Fruit fly (Drosophila melanogaster) whole organism, wandering third instar larva: ENCODE measurements around the gene CG32811.

ENCODE experiments used
- Abd-B ChIP-seq: fragments of >200 bp; optimal IDR thresholded peaks from 2 replicates; lab custom pipeline; 2017; ENCODE audit warnings: missing biosample characterization, missing genetic modification characterization
- CG32264 ChIP-seq: fragments of 200-800 bp; sonication (Bioruptor generic); optimal IDR thresholded peaks from 2 replicates; lab custom pipeline; 2016; ENCODE audit warnings: missing biosample characterization, missing genetic modification characterization
- CG9705 ChIP-seq: fragments of 200-800 bp; sonication (Bioruptor generic); optimal IDR thresholded peaks from 2 replicates; lab custom pipeline; 2018; ENCODE audit warnings: missing biosample characterization, mild to moderate bottlenecking, missing genetic modification characterization
- Dfd ChIP-seq: fragments of >200 bp; optimal IDR thresholded peaks from 2 replicates; lab custom pipeline; 2017; ENCODE audit warnings: missing biosample characterization, missing genetic modification characterization
- Dif ChIP-seq: fragments of 200-275, 200-300 bp; sonication (Bioruptor generic); optimal IDR thresholded peaks from 2 replicates; lab custom pipeline; 2018; ENCODE audit warnings: missing biosample characterization, missing genetic modification characterization; ENCODE audit not compliant: partially characterized antibody
- HLH106 ChIP-seq: fragments of 200-800 bp; optimal IDR thresholded peaks from 3 replicates; lab custom pipeline; 2019; ENCODE audit warnings: missing biosample characterization, mild to moderate bottlenecking, missing genetic modification characterization, moderate library complexity
- Hr78 ChIP-seq: fragments of >200 bp; optimal IDR thresholded peaks from 2 replicates; lab custom pipeline; 2017; ENCODE audit warnings: missing biosample characterization, missing genetic modification characterization
- Hr83 ChIP-seq: fragments of 200-300 bp; sonication (Bioruptor generic); optimal IDR thresholded peaks from 2 replicates; lab custom pipeline; 2016; ENCODE audit warnings: missing biosample characterization, mild to moderate bottlenecking, missing genetic modification characterization, moderate library complexity; ENCODE audit not compliant: poor library complexity, severe bottlenecking
- Mio ChIP-seq: sonication (Bioruptor generic); optimal IDR thresholded peaks from 2 replicates; lab custom pipeline; 2016; ENCODE audit warnings: missing biosample characterization, missing genetic modification characterization
- Myc ChIP-seq: fragments of >200 bp; optimal IDR thresholded peaks from 2 replicates; lab custom pipeline; 2017
- OdsH ChIP-seq: fragments of 200-800 bp; sonication (Bioruptor generic); optimal IDR thresholded peaks from 2 replicates; lab custom pipeline; 2016; ENCODE audit warnings: missing biosample characterization, mild to moderate bottlenecking, missing genetic modification characterization
- Rel ChIP-seq, 2 experiments: fragments of 200-800 bp; sonication (Bioruptor generic) in 1 of 2; optimal IDR thresholded peaks; 2 replicates in 1 of 2; 3 replicates in 1 of 2; lab custom pipeline; 2016 to 2019; ENCODE audit warnings: mild to moderate bottlenecking in 2 of 2, missing biosample characterization in 2 of 2, missing genetic modification characterization in 2 of 2, moderate library complexity in 1 of 2
- Sp1 ChIP-seq: fragments of 200-800 bp; sonication (Bioruptor generic); optimal IDR thresholded peaks from 3 replicates; lab custom pipeline; 2019; ENCODE audit warnings: missing biosample characterization, mild to moderate bottlenecking, missing genetic modification characterization, moderate library complexity
- br ChIP-seq: fragments of 200-800 bp; sonication (Bioruptor generic); optimal IDR thresholded peaks from 2 replicates; lab custom pipeline; 2016; ENCODE audit warnings: missing biosample characterization, missing genetic modification characterization
- dl ChIP-seq, 2 experiments: fragments of 175-275, 200-275 bp in 1 of 2; fragments of 200-275 bp in 1 of 2; sonication (Bioruptor generic); optimal IDR thresholded peaks; lab custom pipeline; 2018; ENCODE audit warnings: mild to moderate bottlenecking in 2 of 2, missing biosample characterization in 2 of 2, missing genetic modification characterization in 2 of 2, moderate library complexity in 2 of 2; ENCODE audit not compliant: partially characterized antibody in 2 of 2, insufficient read depth in 1 of 2
- dmrt93B ChIP-seq: fragments of 200-800 bp; sonication (Bioruptor generic); optimal IDR thresholded peaks from 2 replicates; lab custom pipeline; 2018; ENCODE audit warnings: missing biosample characterization, mild to moderate bottlenecking, missing genetic modification characterization
- dsf ChIP-seq: sonication (Bioruptor generic); optimal IDR thresholded peaks from 2 replicates; lab custom pipeline; 2016; ENCODE audit warnings: missing biosample characterization, missing genetic modification characterization, borderline replicate concordance
- ey ChIP-seq: fragments of 200-800 bp; sonication (Bioruptor generic); optimal IDR thresholded peaks from 2 replicates; lab custom pipeline; 2016; ENCODE audit warnings: missing biosample characterization, missing genetic modification characterization
- foxo ChIP-seq, 2 experiments: fragments of 200-800 bp; sonication (Bioruptor generic); optimal IDR thresholded peaks; 2 replicates in 1 of 2; 3 replicates in 1 of 2; lab custom pipeline; 2016 to 2017; ENCODE audit warnings: missing biosample characterization in 2 of 2, missing genetic modification characterization in 2 of 2
- fru ChIP-seq: fragments of 200-800 bp; sonication (Bioruptor generic); optimal IDR thresholded peaks from 3 replicates; lab custom pipeline; 2016; ENCODE audit warnings: missing biosample characterization, mild to moderate bottlenecking, missing genetic modification characterization
- h ChIP-seq: fragments of 200-800 bp; sonication (Bioruptor generic); optimal IDR thresholded peaks from 3 replicates; lab custom pipeline; 2016; ENCODE audit warnings: missing biosample characterization, mild to moderate bottlenecking, missing genetic modification characterization
- jim ChIP-seq: fragments of 175-275, 200-325 bp; sonication (Bioruptor generic); optimal IDR thresholded peaks from 2 replicates; lab custom pipeline; 2016; ENCODE audit warnings: missing biosample characterization, mild to moderate bottlenecking, missing genetic modification characterization
- pan ChIP-seq: fragments of >200 bp; optimal IDR thresholded peaks from 2 replicates; lab custom pipeline; 2017
- psq ChIP-seq: fragments of 200-800 bp; sonication (Bioruptor generic); optimal IDR thresholded peaks from 3 replicates; lab custom pipeline; 2017; ENCODE audit warnings: missing biosample characterization, mild to moderate bottlenecking, missing genetic modification characterization, moderate library complexity
- rgr ChIP-seq: fragments of 200-800 bp; sonication (Bioruptor generic); optimal IDR thresholded peaks from 3 replicates; lab custom pipeline; 2016; ENCODE audit warnings: missing biosample characterization, mild to moderate bottlenecking, missing genetic modification characterization
- sv ChIP-seq: fragments of 200-800 bp; sonication (Bioruptor generic); optimal IDR thresholded peaks from 3 replicates; lab custom pipeline; 2016; ENCODE audit warnings: missing biosample characterization, missing genetic modification characterization
- tai ChIP-seq: sonication (Bioruptor generic); optimal IDR thresholded peaks from 2 replicates; lab custom pipeline; 2016; ENCODE audit warnings: missing biosample characterization, missing genetic modification characterization
- usp ChIP-seq: fragments of >200 bp; optimal IDR thresholded peaks from 2 replicates; lab custom pipeline; 2017; ENCODE audit warnings: missing biosample characterization, missing genetic modification characterization
- woc ChIP-seq: sonication (Bioruptor generic); optimal IDR thresholded peaks from 2 replicates; lab custom pipeline; 2016; ENCODE audit warnings: missing biosample characterization, mild to moderate bottlenecking, missing genetic modification characterization

CG32811 gene

dm6 chrX:1262536-1263263, 35.5 kb downstream of the CG32811 start:
- no peak for TF ChIP-seq HLH106 (tag; lab: Kevin White, UChicago)
- TF ChIP-seq Hr83 = no peak
- no peak for TF ChIP-seq Abd-B (GFP tag; lab: Kevin White, UChicago)
- no peak for TF ChIP-seq pan (lab: Kevin White, UChicago)
- no peak for TF ChIP-seq woc (GFP tag; lab: Kevin White, UChicago)
- no peak for TF ChIP-seq Mio (GFP tag; lab: Kevin White, UChicago)
- TF ChIP-seq dl (GFP tag; optimal IDR thresholded peaks at IDR 0.05; lab: Kevin White, UChicago; ENCODE audit: insufficient read depth in 1 of 2, partially characterized antibody in 2 of 2) = no peak
- TF ChIP-seq Myc (lab: Kevin White, UChicago) = no peak
- TF ChIP-seq sv (GFP tag; lab: Kevin White, UChicago) = no peak
- TF ChIP-seq Dif (GFP tag; lab: Kevin White, UChicago) = no peak
- TF ChIP-seq dsf (GFP tag; lab: Kevin White, UChicago) = no peak

dm6 chrX:1260327-1260726, 37.9 kb downstream of the CG32811 start:
- peak in 1 of 2 experiments; percentile 20 for TF ChIP-seq foxo (GFP tag; optimal IDR thresholded peaks at IDR 0.05; lab: Kevin White, UChicago)
- TF ChIP-seq woc (GFP tag; lab: Kevin White, UChicago) = peak; percentile 2
- peak; percentile 16 for TF ChIP-seq rgr (GFP tag; lab: Kevin White, UChicago)
- TF ChIP-seq dl (GFP tag; optimal IDR thresholded peaks at IDR 0.05; lab: Kevin White, UChicago; ENCODE audit: insufficient read depth in 1 of 2, partially characterized antibody in 2 of 2) = no peak

dm6 chrX:1256742-1257441, 41.3 kb downstream of the CG32811 start:
- TF ChIP-seq psq (no peak), pan (lab: Kevin White, UChicago) (no peak), jim (GFP tag; lab: Kevin White, UChicago) (no peak), Rel (GFP tag; optimal IDR thresholded peaks at IDR 0.05; lab: Kevin White, UChicago) (no peak), Rel (tag; optimal IDR thresholded peaks at IDR 0.05; lab: Kevin White, UChicago) (peak; percentile 33), CG32264 (GFP tag; lab: Kevin White, UChicago) (no peak), sv (GFP tag; lab: Kevin White, UChicago) (no peak), h (peak; percentile 37), Myc (lab: Kevin White, UChicago) (no peak), Abd-B (GFP tag; lab: Kevin White, UChicago) (no peak), Sp1 (GFP tag; lab: Kevin White, UChicago) (peak; percentile 9)
- TF ChIP-seq, all 38 proteins: peak for 3

dm6 chrX:1256131-1256530, 42.1 kb downstream of the CG32811 start:
- TF ChIP-seq dmrt93B (no peak), dsf (GFP tag; lab: Kevin White, UChicago) (no peak), Hr78 (GFP tag; lab: Kevin White, UChicago) (no peak), psq (no peak), foxo (GFP tag; optimal IDR thresholded peaks at IDR 0.05; lab: Kevin White, UChicago) (no peak), ey (GFP tag; lab: Kevin White, UChicago) (no peak), pan (lab: Kevin White, UChicago) (no peak)

- peak; percentile 22 for TF ChIP-seq psq
- no peak for TF ChIP-seq Dif (GFP tag; lab: Kevin White, UChicago)
- TF ChIP-seq HLH106 (tag; lab: Kevin White, UChicago) = no peak
- no peak for TF ChIP-seq CG32264 (GFP tag; lab: Kevin White, UChicago)
- TF ChIP-seq Myc (lab: Kevin White, UChicago) = no peak
- TF ChIP-seq Sp1 (GFP tag; lab: Kevin White, UChicago) = no peak
- TF ChIP-seq usp (GFP tag; lab: Kevin White, UChicago) = no peak
- TF ChIP-seq fru (GFP tag; lab: Kevin White, UChicago) = peak; percentile 67
- no peak for TF ChIP-seq Rel (GFP tag; optimal IDR thresholded peaks at IDR 0.05; lab: Kevin White, UChicago)
- TF ChIP-seq Rel (tag; optimal IDR thresholded peaks at IDR 0.05; lab: Kevin White, UChicago) = peak; percentile 22
- no peak for TF ChIP-seq Mio (GFP tag; lab: Kevin White, UChicago)
- TF ChIP-seq CG9705 = no peak
- no peak for TF ChIP-seq tai (GFP tag; lab: Kevin White, UChicago)
- TF ChIP-seq Dfd (GFP tag; lab: Kevin White, UChicago) = no peak
- TF ChIP-seq br (GFP tag; lab: Kevin White, UChicago) = no peak
- TF ChIP-seq dsf (GFP tag; lab: Kevin White, UChicago) = no peak
- no peak for TF ChIP-seq OdsH (GFP tag; lab: Kevin White, UChicago)
Observed at dm6 chrX:1252961-1253360, 45.2 kb downstream of the CG32811 start.
